Worm (Caenorhabditis elegans): Measurements from ENCODE around the gene svop-1.

The svop-1 gene

DNA sequence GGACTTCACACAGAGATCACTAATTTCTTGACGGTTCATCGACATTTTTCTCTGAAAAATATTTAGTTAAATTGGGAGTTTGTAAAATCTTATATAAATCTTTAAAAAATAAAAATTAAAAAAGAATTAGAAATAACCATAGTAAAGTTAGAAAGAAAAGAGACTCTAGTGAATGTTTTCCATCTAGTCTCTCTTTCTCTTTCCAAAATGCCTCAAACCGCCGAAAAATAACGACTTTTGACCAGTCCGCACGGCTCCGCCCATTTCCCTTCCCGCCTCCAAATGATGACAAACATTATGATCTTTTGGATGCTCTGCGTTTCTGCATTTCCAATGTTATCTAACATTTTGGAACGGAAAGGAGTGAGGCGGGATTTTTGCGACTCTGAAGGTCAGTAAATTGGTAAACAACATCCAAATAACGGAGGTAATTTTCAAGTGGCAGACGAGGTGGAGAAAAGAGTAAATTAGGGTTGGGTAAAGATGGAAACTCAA is 38.0 kb upstream of the svop-1 start, which contains the start of gene glb-1:
glb-1 (minus strand) TSS at position 51 of the 495 bp plus-strand sequence.
- no peak for TF ChIP-seq ama-1 (optimal IDR thresholded peaks at IDR 0.05)
- peak; percentile 65 for TF ChIP-seq nhr-25 (tag; optimal IDR thresholded peaks at IDR 0.05)
- TF ChIP-seq sma-9 (GFP tag; optimal IDR thresholded peaks at IDR 0.05): no peak
- no peak for TF ChIP-seq sma-9 (tag; optimal IDR thresholded peaks at IDR 0.05)
- TF ChIP-seq snpc-4 (tag; optimal IDR thresholded peaks at IDR 0.05): no peak
- no peak for TF ChIP-seq dmd-4 (tag; optimal IDR thresholded peaks at IDR 0.05)
- no peak for TF ChIP-seq nhr-10 (tag; optimal IDR thresholded peaks at IDR 0.05)
- peak; percentile 4 for TF ChIP-seq nhr-129 (tag; optimal IDR thresholded peaks at IDR 0.05)

DNA sequence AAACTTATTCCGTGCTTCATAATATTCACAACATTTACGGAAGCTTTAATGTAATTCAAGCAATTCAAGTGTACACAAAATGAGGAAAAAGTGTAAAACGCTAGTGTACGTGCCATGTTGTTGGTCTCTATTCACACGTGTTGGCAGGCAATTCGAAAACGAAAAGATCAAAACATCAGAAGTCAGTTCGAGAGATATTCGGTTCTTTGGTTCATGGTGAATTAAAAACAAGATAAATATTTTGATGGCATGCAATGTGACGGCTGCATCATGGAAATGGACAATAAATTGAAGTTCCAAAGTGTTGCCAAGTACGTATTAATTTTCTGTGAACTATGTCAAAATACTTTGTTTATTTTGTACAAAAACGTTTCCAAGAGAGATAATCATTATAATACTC is 36.8 kb upstream of the svop-1 start:
- TF ChIP-seq unc-39 (tag; optimal IDR thresholded peaks at IDR 0.05) (no peak), nhr-129 (tag; optimal IDR thresholded peaks at IDR 0.05) (peak; percentile 54), lin-13 (GFP tag; optimal IDR thresholded peaks at IDR 0.05) (peak; percentile 18), ztf-4 (tag; optimal IDR thresholded peaks at IDR 0.05) (peak; percentile 65), unc-55 (GFP tag; optimal IDR thresholded peaks at IDR 0.05) (no peak), C34F6.9 (tag; optimal IDR thresholded peaks at IDR 0.05) (peak; percentile 11), mdl-1 (tag; optimal IDR thresholded peaks at IDR 0.05) (peak in 1 of 2 experiments; percentile 57), nhr-25 (tag; optimal IDR thresholded peaks at IDR 0.05) (peak; percentile 37), ztf-1 (GFP tag; conservative IDR thresholded peaks at IDR 0.05) (no peak), lsy-2 (tag; optimal IDR thresholded peaks at IDR 0.05) (peak in 1 of 2 experiments; percentile 27), crh-2 (tag; optimal IDR thresholded peaks at IDR 0.05) (peak; percentile 37), nhr-11 (tag; optimal IDR thresholded peaks at IDR 0.05) (no peak), egl-27 (tag; optimal IDR thresholded peaks at IDR 0.05) (no peak), sem-4 (tag; optimal IDR thresholded peaks at IDR 0.05) (no peak), fos-1 (tag; optimal IDR thresholded peaks at IDR 0.05) (no peak), nhr-10 (tag; optimal IDR thresholded peaks at IDR 0.05) (no peak), sma-9 (GFP tag; optimal IDR thresholded peaks at IDR 0.05) (peak; percentile 39), sma-9 (tag; optimal IDR thresholded peaks at IDR 0.05) (no peak)

DNA sequence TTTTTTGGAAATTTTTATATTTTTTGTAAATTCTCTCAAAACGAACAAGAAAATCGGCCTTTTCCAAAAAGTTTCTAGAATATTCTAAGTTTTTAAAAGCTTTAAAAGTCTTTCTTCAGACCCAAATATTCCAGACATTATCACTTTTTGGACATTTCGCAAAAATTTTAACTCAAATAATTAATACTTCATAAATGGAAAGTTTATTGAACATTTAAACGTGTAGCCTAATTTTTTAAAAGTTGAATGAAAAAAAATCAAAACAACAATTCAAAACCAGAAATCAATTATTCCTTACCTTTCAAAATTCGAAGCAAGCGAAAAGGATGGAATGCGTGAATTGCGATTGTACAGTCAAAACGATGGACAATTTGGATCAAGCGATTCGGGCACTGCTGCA is 34.5 kb upstream of the svop-1 start, which contains the start of gene ZK637.15:
ZK637.15 (plus strand) TSS at position 301 of the 400 bp plus-strand sequence.
- TF ChIP-seq R02D3.7 (tag; optimal IDR thresholded peaks at IDR 0.05): no peak
- no peak for TF ChIP-seq ztf-1 (GFP tag; conservative IDR thresholded peaks at IDR 0.05)
- TF ChIP-seq crh-2 (tag; optimal IDR thresholded peaks at IDR 0.05): no peak
- TF ChIP-seq peb-1 (tag; optimal IDR thresholded peaks at IDR 0.05): no peak
- no peak for TF ChIP-seq nhr-237 (tag; optimal IDR thresholded peaks at IDR 0.05)
- no peak for TF ChIP-seq ztf-4 (tag; optimal IDR thresholded peaks at IDR 0.05)
- no peak for TF ChIP-seq nhr-6 (tag; optimal IDR thresholded peaks at IDR 0.05)
- TF ChIP-seq ama-1 (optimal IDR thresholded peaks at IDR 0.05): no peak
- TF ChIP-seq nhr-25 (tag; optimal IDR thresholded peaks at IDR 0.05): no peak
- no peak for TF ChIP-seq unc-62 (GFP tag; optimal IDR thresholded peaks at IDR 0.05)
- TF ChIP-seq nhr-129 (tag; optimal IDR thresholded peaks at IDR 0.05): no peak
- no peak for TF ChIP-seq lsy-2 (tag; optimal IDR thresholded peaks at IDR 0.05)
- no peak for TF ChIP-seq C34F6.9 (tag; optimal IDR thresholded peaks at IDR 0.05)

DNA sequence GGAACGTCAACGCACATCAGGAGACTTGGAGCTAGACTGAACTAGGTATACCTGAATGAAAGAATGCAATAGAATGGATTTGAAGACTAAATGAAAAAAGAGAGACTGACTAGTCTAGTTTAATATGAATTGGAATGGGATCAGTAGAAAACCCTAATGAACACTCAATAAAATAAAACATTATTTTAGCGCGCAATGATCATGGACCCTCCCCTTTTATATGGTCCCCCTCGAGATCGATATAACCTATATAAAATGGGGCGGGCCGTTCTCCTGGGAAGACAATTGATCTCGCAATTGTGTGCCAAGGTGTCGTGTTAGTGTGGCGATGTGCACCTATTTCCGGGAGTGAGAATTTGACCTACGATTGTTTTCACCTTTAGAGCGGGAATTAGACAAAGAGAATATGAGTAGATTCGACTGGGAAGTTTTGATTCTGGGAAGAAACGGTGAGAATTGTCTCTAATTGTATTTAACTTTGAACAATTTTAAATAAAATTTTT is 32.6 kb upstream of the svop-1 start, which contains the start of gene cdc-25.3:
cdc-25.3 (minus strand) TSS at position 51 of the 503 bp plus-strand sequence.
- no peak for TF ChIP-seq nhr-77 (tag; optimal IDR thresholded peaks at IDR 0.05)
- TF ChIP-seq C34F6.9 (tag; optimal IDR thresholded peaks at IDR 0.05): no peak
- TF ChIP-seq ztf-4 (tag; optimal IDR thresholded peaks at IDR 0.05): no peak

DNA sequence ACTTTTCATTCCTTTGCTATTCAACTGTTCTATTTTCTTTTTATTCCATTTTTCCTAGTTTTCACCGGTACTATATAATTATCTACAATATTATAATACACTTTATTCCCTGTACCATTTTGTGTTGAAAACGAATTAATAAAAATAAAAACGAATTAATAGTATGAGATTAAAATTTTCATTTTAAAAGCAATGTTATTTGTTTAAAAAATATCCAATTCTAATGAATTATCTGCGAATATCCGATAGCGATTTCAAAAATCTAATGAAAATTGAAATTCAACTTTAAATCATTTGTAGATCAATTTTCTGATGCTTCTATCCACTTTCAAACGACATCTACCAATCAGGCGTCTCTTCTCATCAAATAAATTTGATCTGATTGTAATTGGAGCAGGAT is 28.2 kb upstream of the svop-1 start, which contains the start of gene trxr-2:
trxr-2 (plus strand) TSS at position 301 of the 400 bp plus-strand sequence.
- TF ChIP-seq skn-1 (tag; optimal IDR thresholded peaks at IDR 0.05) (no peak), C34F6.9 (tag; optimal IDR thresholded peaks at IDR 0.05) (no peak), zag-1 (tag; optimal IDR thresholded peaks at IDR 0.05) (no peak), sem-4 (tag; optimal IDR thresholded peaks at IDR 0.05) (no peak), sma-9 (GFP tag; optimal IDR thresholded peaks at IDR 0.05) (no peak), sma-9 (tag; optimal IDR thresholded peaks at IDR 0.05) (no peak), unc-39 (tag; optimal IDR thresholded peaks at IDR 0.05) (no peak), lin-39 (tag; optimal IDR thresholded peaks at IDR 0.05) (no peak), ama-1 (optimal IDR thresholded peaks at IDR 0.05) (no peak), mdl-1 (tag; optimal IDR thresholded peaks at IDR 0.05) (no peak), unc-55 (GFP tag; optimal IDR thresholded peaks at IDR 0.05) (no peak), Y55F3AM.14 (GFP tag; optimal IDR thresholded peaks at IDR 0.05) (no peak), nhr-21 (tag; optimal IDR thresholded peaks at IDR 0.05) (no peak), ceh-16 (tag; optimal IDR thresholded peaks at IDR 0.05) (no peak), elt-3 (tag; optimal IDR thresholded peaks at IDR 0.05) (no peak), egl-27 (tag; optimal IDR thresholded peaks at IDR 0.05) (no peak)
